Worm (Caenorhabditis elegans): ENCODE results near the gene best-16.

The best-16 gene

ce11 chrIV:7178942-7179341 is 16.7 kb downstream of the best-16 start, which contains the start of gene C42D4.3:
TSS of gene C42D4.3 (plus strand) at chrIV:7179239.
- TF ChIP-seq egl-43 (GFP tag; IDR thresholded peaks at IDR 0.05) (no peak), nhr-10 (tag; optimal IDR thresholded peaks at IDR 0.05) (no peak), dve-1 (tag; optimal IDR thresholded peaks at IDR 0.05; ENCODE audit: insufficient read depth) (peak; percentile 30), ceh-20 (GFP tag; IDR thresholded peaks at IDR 0.05) (no peak), cey-2 (tag; optimal IDR thresholded peaks at IDR 0.05; ENCODE audit: borderline replicate concordance, insufficient read depth) (peak; percentile 70), tag-97 (GFP tag; IDR thresholded peaks at IDR 0.05) (no peak), attf-4 (tag; optimal IDR thresholded peaks at IDR 0.05) (no peak), zag-1 (tag; optimal IDR thresholded peaks at IDR 0.05) (no peak)

ce11 chrIV:7176887-7177286 is 18.7 kb downstream of the best-16 start, which contains the start of gene str-44:
TSS of gene str-44 (plus strand) at chrIV:7177187.
- TF ChIP-seq dmd-9 (GFP tag; IDR thresholded peaks at IDR 0.05): no peak
- no peak for TF ChIP-seq duxl-1 (tag; optimal IDR thresholded peaks at IDR 0.05; ENCODE audit: poor library complexity)
- TF ChIP-seq vab-7 (GFP tag; IDR thresholded peaks at IDR 0.05): no peak
- TF ChIP-seq nhr-11 (tag; optimal IDR thresholded peaks at IDR 0.05): no peak
- no peak for TF ChIP-seq ama-1 (optimal IDR thresholded peaks at IDR 0.05)
- TF ChIP-seq nhr-111 (GFP tag; optimal IDR thresholded peaks at IDR 0.05): no peak
- TF ChIP-seq mes-2 (tag; optimal IDR thresholded peaks at IDR 0.05; ENCODE audit: poor library complexity, severe bottlenecking): no peak
- TF ChIP-seq zag-1 (tag; optimal IDR thresholded peaks at IDR 0.05): no peak
- no peak for TF ChIP-seq egl-27 (tag; optimal IDR thresholded peaks at IDR 0.05)
- TF ChIP-seq snpc-1.2 (GFP tag; IDR thresholded peaks at IDR 0.05): no peak
- no peak for TF ChIP-seq pha-4 (GFP tag; IDR thresholded peaks at IDR 0.05)
- no peak for TF ChIP-seq pha-4 (tag; optimal IDR thresholded peaks at IDR 0.05)
- TF ChIP-seq nhr-25 (tag; optimal IDR thresholded peaks at IDR 0.05; ENCODE audit: borderline replicate concordance, insufficient read depth): no peak
- TF ChIP-seq dpl-1 (GFP tag; optimal IDR thresholded peaks at IDR 0.05): no peak
- TF ChIP-seq F10B5.3 (tag; optimal IDR thresholded peaks at IDR 0.05): no peak
- TF ChIP-seq daf-12 (tag; optimal IDR thresholded peaks at IDR 0.05): no peak

- TF ChIP-seq lin-13 (GFP tag; optimal IDR thresholded peaks at IDR 0.05) (no peak), madf-9 (GFP tag; conservative IDR thresholded peaks at IDR 0.05) (no peak), nhr-28 (tag; optimal IDR thresholded peaks at IDR 0.05) (no peak), nhr-42 (GFP tag; IDR thresholded peaks at IDR 0.05) (no peak), mdl-1 (tag; optimal IDR thresholded peaks at IDR 0.05) (no peak), madf-5 (GFP tag; IDR thresholded peaks at IDR 0.05) (no peak), T26A8.4 (GFP tag; IDR thresholded peaks at IDR 0.05) (no peak), nhr-11 (tag; optimal IDR thresholded peaks at IDR 0.05) (no peak), saeg-2 (GFP tag; IDR thresholded peaks at IDR 0.05) (no peak), zip-2 (tag; optimal IDR thresholded peaks at IDR 0.05) (no peak), lir-3 (tag; optimal IDR thresholded peaks at IDR 0.05) (no peak), zfp-3 (GFP tag; conservative IDR thresholded peaks at IDR 0.05) (no peak), php-3 (GFP tag; IDR thresholded peaks at IDR 0.05) (no peak), ces-1 (GFP tag; optimal IDR thresholded peaks at IDR 0.05) (no peak), lin-39 (tag; optimal IDR thresholded peaks at IDR 0.05) (no peak)
Measured at ce11 chrIV:7175346-7175745, 20.3 kb downstream of the best-16 start, which contains the start of gene C42D4.19. TSS of gene C42D4.19 (plus strand) at chrIV:7175646.

- no peak for TF ChIP-seq hmg-1.1 (GFP tag; IDR thresholded peaks at IDR 0.05)
- no peak for TF ChIP-seq hlh-30 (tag; optimal IDR thresholded peaks at IDR 0.05; ENCODE audit: insufficient read depth)
- TF ChIP-seq nhr-25 (tag; optimal IDR thresholded peaks at IDR 0.05; ENCODE audit: borderline replicate concordance, insufficient read depth): no peak
- no peak for TF ChIP-seq set-16 (GFP tag; IDR thresholded peaks at IDR 0.05)
- no peak for TF ChIP-seq tag-97 (GFP tag; IDR thresholded peaks at IDR 0.05)
- TF ChIP-seq ztf-7 (tag; optimal IDR thresholded peaks at IDR 0.05): no peak
- TF ChIP-seq F10B5.3 (tag; optimal IDR thresholded peaks at IDR 0.05): no peak
- no peak for TF ChIP-seq snpc-1.2 (GFP tag; IDR thresholded peaks at IDR 0.05)
- no peak for TF ChIP-seq Y5F2A.4 (GFP tag; optimal IDR thresholded peaks at IDR 0.05)
Measured at ce11 chrIV:7173489-7173888, 22.1 kb downstream of the best-16 start, which contains the start of gene str-1. TSS of gene str-1 (plus strand) at chrIV:7173789.

Measured in whole organism, L4 larva.